Worm (Caenorhabditis elegans): Measurements from ENCODE around the gene C01G10.10.

- TF ChIP-seq C34F6.9 (tag; optimal IDR thresholded peaks at IDR 0.05) (no peak), lin-39 (tag; optimal IDR thresholded peaks at IDR 0.05) (no peak), nhr-77 (tag; optimal IDR thresholded peaks at IDR 0.05) (no peak), nhr-237 (tag; optimal IDR thresholded peaks at IDR 0.05) (no peak), nhr-129 (tag; optimal IDR thresholded peaks at IDR 0.05) (no peak), R02D3.7 (tag; optimal IDR thresholded peaks at IDR 0.05) (no peak), fos-1 (tag; optimal IDR thresholded peaks at IDR 0.05) (no peak), aly-2 (tag; optimal IDR thresholded peaks at IDR 0.05) (no peak)
These were observed 27.0 kb upstream of the C01G10.10 start, which contains the start of gene Y75B12A.2 for ce11 chrV:15109260-15109659.
